Worm (Caenorhabditis elegans) whole organism, L2 larva: ENCODE measurements around the gene osm-10.

ENCODE experiments used
- C34F6.9 ChIP-seq: fragments of 150-350 bp; optimal IDR thresholded peaks from 2 replicates; lab custom pipeline; 2014; ENCODE audit warnings: missing biosample characterization, missing genetic modification characterization
- F13H6.1 ChIP-seq: sonication (generic microtip); optimal IDR thresholded peaks from 2 replicates; lab custom pipeline; 2016; ENCODE audit warnings: missing genetic modification characterization, missing compliant biosample characterization
- R02D3.7 ChIP-seq: fragments of 150-350 bp; optimal IDR thresholded peaks from 2 replicates; lab custom pipeline; 2014; ENCODE audit warnings: missing biosample characterization, missing genetic modification characterization
- Y55F3AM.14 ChIP-seq: fragments of 200-800 bp; sonication (Bioruptor generic); optimal IDR thresholded peaks from 2 replicates; lab custom pipeline; 2018; ENCODE audit warnings: mild to moderate bottlenecking, missing genetic modification characterization, missing compliant biosample characterization
- alr-1 ChIP-seq: fragments of 150-350 bp; optimal IDR thresholded peaks from 2 replicates; lab custom pipeline; 2014; ENCODE audit warnings: missing biosample characterization, missing genetic modification characterization
- ama-1 ChIP-seq: fragments of 150-350 bp; optimal IDR thresholded peaks from 2 replicates; lab custom pipeline; 2018; ENCODE audit warnings: inconsistent platforms
- blmp-1 ChIP-seq: sonication (generic microtip); optimal IDR thresholded peaks from 2 replicates; lab custom pipeline; 2017; ENCODE audit warnings: missing genetic modification characterization, mild to moderate bottlenecking, missing compliant biosample characterization, antibody characterized with exemption, moderate library complexity; ENCODE audit not compliant: insufficient read depth
- ceh-82 ChIP-seq: fragments of 150-350 bp; optimal IDR thresholded peaks from 2 replicates; lab custom pipeline; 2014; ENCODE audit warnings: missing biosample characterization, missing genetic modification characterization
- crh-2 ChIP-seq: sonication (generic microtip); optimal IDR thresholded peaks from 2 replicates; lab custom pipeline; 2017; ENCODE audit warnings: missing biosample characterization, missing genetic modification characterization
- egl-27 ChIP-seq: sonication (generic microtip); optimal IDR thresholded peaks from 3 replicates; lab custom pipeline; 2017; ENCODE audit warnings: missing biosample characterization, missing genetic modification reagents, missing genetic modification characterization
- elt-3 ChIP-seq: sonication (generic microtip); optimal IDR thresholded peaks from 2 replicates; lab custom pipeline; 2017; ENCODE audit warnings: missing biosample characterization, missing genetic modification characterization
- fos-1 ChIP-seq: fragments of 150-350 bp; optimal IDR thresholded peaks from 2 replicates; lab custom pipeline; 2014; ENCODE audit warnings: missing biosample characterization, missing genetic modification characterization
- gmeb-1 ChIP-seq: fragments of 150-350 bp; optimal IDR thresholded peaks from 2 replicates; lab custom pipeline; 2014; ENCODE audit warnings: missing biosample characterization, missing genetic modification characterization
- lin-11 ChIP-seq: fragments of 150-350 bp; sonication (generic microtip); optimal IDR thresholded peaks from 2 replicates; lab custom pipeline; 2014; ENCODE audit warnings: missing biosample characterization, missing genetic modification characterization, inconsistent platforms, mixed read lengths
- lin-13 ChIP-seq: fragments of 150-350 bp; optimal IDR thresholded peaks from 2 replicates; lab custom pipeline; 2014; ENCODE audit warnings: missing biosample characterization, missing genetic modification reagents, missing genetic modification characterization
- lin-39 ChIP-seq: fragments of 150-350 bp; optimal IDR thresholded peaks from 2 replicates; lab custom pipeline; 2014; ENCODE audit warnings: missing biosample characterization, missing genetic modification reagents, missing genetic modification characterization
- lsy-2 ChIP-seq, 2 experiments: fragments of 150-350 bp in 1 of 2; sonication (generic microtip) in 1 of 2; optimal IDR thresholded peaks; 2 replicates each; lab custom pipeline; 2014 to 2017; ENCODE audit warnings: missing biosample characterization in 2 of 2, missing genetic modification characterization in 2 of 2
- mab-5 ChIP-seq: fragments of 150-350 bp; optimal IDR thresholded peaks from 2 replicates; lab custom pipeline; 2014; ENCODE audit warnings: missing biosample characterization, missing genetic modification characterization
- mdl-1 ChIP-seq, 2 experiments: fragments of 150-350 bp in 1 of 2; sonication (generic microtip) in 1 of 2; optimal IDR thresholded peaks; 2 replicates each; lab custom pipeline; 2017; ENCODE audit warnings: missing biosample characterization in 2 of 2, missing genetic modification characterization in 2 of 2
- nhr-10 ChIP-seq: sonication (generic microtip); optimal IDR thresholded peaks from 2 replicates; lab custom pipeline; 2017; ENCODE audit warnings: missing biosample characterization, missing genetic modification characterization
- nhr-11 ChIP-seq: fragments of 150-350 bp; optimal IDR thresholded peaks from 2 replicates; lab custom pipeline; 2014; ENCODE audit warnings: missing biosample characterization, missing genetic modification characterization
- nhr-12 ChIP-seq: fragments of 150-350 bp; optimal IDR thresholded peaks from 2 replicates; lab custom pipeline; 2014; ENCODE audit warnings: missing biosample characterization, missing genetic modification characterization
- nhr-129 ChIP-seq: fragments of 150-350 bp; optimal IDR thresholded peaks from 2 replicates; lab custom pipeline; 2014; ENCODE audit warnings: missing biosample characterization, missing genetic modification characterization
- nhr-21 ChIP-seq: fragments of 150-350 bp; optimal IDR thresholded peaks from 2 replicates; lab custom pipeline; 2014; ENCODE audit warnings: missing biosample characterization, missing genetic modification characterization
- nhr-23 ChIP-seq: fragments of 150-350 bp; optimal IDR thresholded peaks from 2 replicates; lab custom pipeline; 2014; ENCODE audit warnings: missing biosample characterization, missing genetic modification reagents, missing genetic modification characterization
- nhr-237 ChIP-seq: fragments of 150-350 bp; optimal IDR thresholded peaks from 2 replicates; lab custom pipeline; 2014; ENCODE audit warnings: missing biosample characterization, missing genetic modification characterization
- nhr-25 ChIP-seq: fragments of 150-350 bp; sonication (generic microtip); optimal IDR thresholded peaks from 3 replicates; lab custom pipeline; 2014; ENCODE audit warnings: missing biosample characterization, missing genetic modification characterization
- nhr-6 ChIP-seq: fragments of 150-350 bp; optimal IDR thresholded peaks from 2 replicates; lab custom pipeline; 2014; ENCODE audit warnings: missing biosample characterization, missing genetic modification characterization
- nhr-77 ChIP-seq: fragments of 150-350 bp; optimal IDR thresholded peaks from 2 replicates; lab custom pipeline; 2014; ENCODE audit warnings: missing biosample characterization, missing genetic modification characterization
- peb-1 ChIP-seq: fragments of 150-350 bp; optimal IDR thresholded peaks from 2 replicates; lab custom pipeline; 2014; ENCODE audit warnings: missing biosample characterization, missing genetic modification characterization
- sem-4 ChIP-seq: fragments of 150-350 bp; optimal IDR thresholded peaks from 2 replicates; lab custom pipeline; 2014; ENCODE audit warnings: missing biosample characterization, missing genetic modification reagents, missing genetic modification characterization
- skn-1 ChIP-seq: sonication (generic microtip); optimal IDR thresholded peaks from 2 replicates; lab custom pipeline; 2017; ENCODE audit warnings: missing biosample characterization, missing genetic modification characterization
- sma-3 ChIP-seq: sonication (generic microtip); optimal IDR thresholded peaks from 2 replicates; lab custom pipeline; 2016; ENCODE audit warnings: missing genetic modification reagents, missing genetic modification characterization, missing compliant biosample characterization
- sma-9 ChIP-seq, 2 experiments: fragments of 150-350 bp in 1 of 2; sonication (generic microtip) in 1 of 2; optimal IDR thresholded peaks; 2 replicates each; lab custom pipeline; 2014 to 2016; ENCODE audit warnings: missing genetic modification characterization in 2 of 2, mild to moderate bottlenecking in 1 of 2, missing biosample characterization in 1 of 2, missing compliant biosample characterization in 1 of 2, missing genetic modification reagents in 1 of 2, moderate library complexity in 1 of 2
- snpc-4 ChIP-seq: fragments of 150-350 bp; optimal IDR thresholded peaks from 2 replicates; lab custom pipeline; 2014; ENCODE audit warnings: missing biosample characterization, missing genetic modification characterization
- unc-39 ChIP-seq: fragments of 150-350 bp; optimal IDR thresholded peaks from 2 replicates; lab custom pipeline; 2014; ENCODE audit warnings: missing biosample characterization, missing genetic modification characterization
- unc-55 ChIP-seq: fragments of 150-350 bp; sonication (generic microtip); optimal IDR thresholded peaks from 3 replicates; lab custom pipeline; 2014; ENCODE audit warnings: missing biosample characterization, missing genetic modification reagents, missing genetic modification characterization
- unc-62 ChIP-seq: fragments of 150-350 bp; optimal IDR thresholded peaks from 2 replicates; lab custom pipeline; 2014; ENCODE audit warnings: missing biosample characterization, missing genetic modification reagents, missing genetic modification characterization
- ztf-1 ChIP-seq: fragments of 200-800 bp; sonication (Bioruptor generic); conservative IDR thresholded peaks from 2 replicates; pipeline ENCODE4 v1.3.6; 2022; ENCODE audit warnings: missing genetic modification characterization, missing compliant biosample characterization
- ztf-4 ChIP-seq: fragments of 150-350 bp; optimal IDR thresholded peaks from 2 replicates; lab custom pipeline; 2014; ENCODE audit warnings: missing biosample characterization, missing genetic modification characterization

The osm-10 gene

DNA sequence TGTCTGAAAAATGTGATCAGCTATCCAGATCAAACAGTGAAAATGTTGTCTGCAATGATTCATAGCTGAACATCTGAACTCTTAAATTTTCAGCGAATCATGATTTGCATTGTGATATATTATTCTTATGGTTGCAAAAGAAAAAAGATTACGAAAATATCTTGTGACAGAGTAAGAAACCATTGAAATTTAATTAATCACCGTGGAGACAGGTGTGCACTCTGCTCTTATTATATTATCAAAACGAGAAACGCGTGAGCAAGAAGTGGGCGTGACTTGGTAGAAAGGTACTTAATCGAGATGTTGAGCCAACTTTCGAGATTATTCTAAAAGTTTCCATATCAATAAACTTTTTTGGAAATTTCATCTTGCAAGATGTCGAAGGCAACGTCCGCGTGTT, at the start of gene osm-10:
Gene osm-10 (plus strand): TSS at position 293 of the 400 bp plus-strand sequence.
- no peak for TF ChIP-seq unc-62 (GFP tag; lab: Kevin White, UChicago)
- TF ChIP-seq ztf-4, result no peak
- TF ChIP-seq lin-39, result no peak
- TF ChIP-seq nhr-6 (tag; lab: Kevin White, UChicago), result no peak
- no peak for TF ChIP-seq crh-2 (tag; lab: Kevin White, UChicago)
- TF ChIP-seq lin-13 (GFP tag; lab: Kevin White, UChicago), result no peak
- no peak for TF ChIP-seq unc-39
- TF ChIP-seq sem-4 (tag; lab: Kevin White, UChicago), result no peak
- TF ChIP-seq nhr-11 (tag; lab: Kevin White, UChicago), result no peak
- no peak for TF ChIP-seq lsy-2 (tag; optimal IDR thresholded peaks at IDR 0.05; lab: Kevin White, UChicago)
- no peak for TF ChIP-seq ztf-1 (GFP tag; lab: Robert Waterston, UW)
- no peak for TF ChIP-seq nhr-77
- TF ChIP-seq elt-3, result no peak
- no peak for TF ChIP-seq nhr-12
- TF ChIP-seq ceh-82 (tag; lab: Kevin White, UChicago), result no peak
- TF ChIP-seq peb-1 (tag; lab: Kevin White, UChicago), result no peak
- no peak for TF ChIP-seq unc-55
- TF ChIP-seq skn-1 (tag; lab: Kevin White, UChicago), result no peak
- no peak for TF ChIP-seq Y55F3AM.14

DNA sequence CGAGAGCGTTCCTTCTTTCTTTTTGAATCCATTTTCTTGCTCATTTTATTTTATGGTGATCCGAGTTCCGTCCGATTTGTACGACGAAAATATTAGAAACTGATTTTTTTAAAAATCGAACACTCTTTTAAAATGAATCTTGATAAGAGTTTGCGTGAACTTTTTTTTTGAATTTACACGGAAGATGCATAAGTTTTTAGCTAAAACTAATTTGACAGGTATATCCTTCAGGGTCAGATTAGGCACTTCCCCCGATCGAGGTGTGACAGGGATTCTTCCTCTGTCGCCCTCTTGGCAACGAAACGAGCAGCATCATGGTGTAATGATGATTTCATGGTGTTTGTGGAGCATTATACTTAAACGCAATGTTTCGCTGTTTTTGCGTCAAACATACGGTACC, 47.8 kb upstream of the osm-10 start, which contains the start of gene F37C12.18:
Gene F37C12.18 (minus strand): TSS at position 101 of the 400 bp plus-strand sequence.
- TF ChIP-seq blmp-1 (tag; lab: Kevin White, UChicago) (no peak), unc-62 (GFP tag; lab: Kevin White, UChicago) (no peak), nhr-129 (tag; lab: Kevin White, UChicago) (no peak), sma-3 (no peak), lin-11 (tag; lab: Kevin White, UChicago) (no peak), R02D3.7 (tag; lab: Kevin White, UChicago) (no peak), Y55F3AM.14 (no peak), nhr-23 (tag; lab: Kevin White, UChicago) (no peak), nhr-12 (no peak), nhr-25 (no peak), nhr-10 (tag; lab: Kevin White, UChicago) (no peak), elt-3 (no peak), unc-55 (no peak), snpc-4 (no peak), sma-9 (GFP tag; optimal IDR thresholded peaks at IDR 0.05; lab: Kevin White, UChicago) (no peak), sma-9 (tag; optimal IDR thresholded peaks at IDR 0.05; lab: Kevin White, UChicago) (no peak), peb-1 (tag; lab: Kevin White, UChicago) (no peak), alr-1 (tag; lab: Kevin White, UChicago) (no peak), nhr-237 (tag; lab: Kevin White, UChicago) (no peak)

DNA sequence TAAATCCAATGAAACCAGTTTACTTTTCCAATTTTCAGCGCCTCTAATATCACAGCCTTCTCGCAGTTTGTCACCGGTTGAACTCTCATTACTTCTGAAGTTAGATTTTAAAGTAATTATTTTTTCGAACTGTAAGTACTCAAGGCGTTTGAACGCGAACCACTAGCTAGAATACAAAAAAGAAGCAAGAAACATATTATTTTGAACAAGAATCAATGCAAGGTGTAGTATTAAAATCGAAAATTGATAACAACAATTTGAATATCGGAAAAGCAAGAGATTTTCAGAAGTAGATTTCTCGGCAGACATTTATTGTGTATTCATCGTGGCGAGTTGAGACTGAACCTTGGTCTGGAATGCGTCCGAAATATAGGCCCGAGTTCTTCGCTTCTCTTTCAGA, 45.1 kb upstream of the osm-10 start, which contains the start of gene exos-9:
Gene exos-9 (minus strand): TSS at position 101 of the 400 bp plus-strand sequence.
- TF ChIP-seq nhr-129 (tag; lab: Kevin White, UChicago), result no peak
- peak; percentile 8 for TF ChIP-seq ama-1
- TF ChIP-seq Y55F3AM.14, result no peak

DNA sequence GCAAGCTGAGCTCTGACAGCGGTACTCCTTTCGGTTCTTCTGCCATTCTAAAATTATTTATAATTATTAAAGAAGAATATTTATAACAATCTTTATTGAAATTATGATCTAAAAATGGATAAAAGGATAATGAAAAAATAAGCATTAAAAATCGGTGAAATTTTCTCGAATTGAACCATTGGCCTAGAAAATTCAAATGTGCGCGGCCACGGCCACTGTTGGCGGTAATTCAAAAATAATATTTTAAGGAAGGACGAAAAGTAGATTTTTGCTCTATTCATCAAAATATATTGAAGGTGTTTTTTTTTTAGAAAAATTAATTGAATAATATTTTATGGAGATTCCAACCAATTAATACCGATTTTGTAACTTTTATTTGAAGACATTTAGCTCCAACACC, 44.2 kb upstream of the osm-10 start, which contains the start of gene pfd-5:
Gene pfd-5 (minus strand): TSS at position 47 of the 400 bp plus-strand sequence.
- peak; percentile 33 for TF ChIP-seq egl-27 (tag; lab: Kevin White, UChicago)
- TF ChIP-seq unc-55, result peak; percentile 78
- TF ChIP-seq gmeb-1 (tag; lab: Kevin White, UChicago), result peak; percentile 94
- no peak for TF ChIP-seq nhr-237 (tag; lab: Kevin White, UChicago)
- no peak for TF ChIP-seq ceh-82 (tag; lab: Kevin White, UChicago)
- peak; percentile 63 for TF ChIP-seq sma-3
- peak; percentile 49 for TF ChIP-seq F13H6.1 (tag; lab: Kevin White, UChicago)
- TF ChIP-seq nhr-25, result peak; percentile 37
- no peak for TF ChIP-seq mdl-1 (tag; optimal IDR thresholded peaks at IDR 0.05; lab: Kevin White, UChicago)
- peak; percentile 20 for TF ChIP-seq nhr-21 (tag; lab: Kevin White, UChicago)
- TF ChIP-seq crh-2 (tag; lab: Kevin White, UChicago), result peak; percentile 35
- TF ChIP-seq snpc-4, result peak; percentile 7
- TF ChIP-seq elt-3, result no peak
- TF ChIP-seq lsy-2 (tag; optimal IDR thresholded peaks at IDR 0.05; lab: Kevin White, UChicago), result peak; percentile 46 to 85
- no peak for TF ChIP-seq peb-1 (tag; lab: Kevin White, UChicago)
- peak; percentile 29 for TF ChIP-seq fos-1 (tag; lab: Kevin White, UChicago)
- peak; percentile 65 for TF ChIP-seq C34F6.9 (tag; lab: Kevin White, UChicago)
- TF ChIP-seq mab-5 (tag; lab: Kevin White, UChicago), result no peak
- TF ChIP-seq sma-9 (GFP tag; optimal IDR thresholded peaks at IDR 0.05; lab: Kevin White, UChicago), result peak; percentile 69
- TF ChIP-seq sma-9 (tag; optimal IDR thresholded peaks at IDR 0.05; lab: Kevin White, UChicago), result no peak
- peak; percentile 27 for TF ChIP-seq lin-11 (tag; lab: Kevin White, UChicago)
- peak; percentile 22 for TF ChIP-seq lin-13 (GFP tag; lab: Kevin White, UChicago)
